Worm (Caenorhabditis elegans) whole organism, young adult: ENCODE measurements around the gene F53C11.1.

ENCODE experiments used
- B0035.1 ChIP-seq: sonication (generic microtip); optimal IDR thresholded peaks from 2 replicates; lab custom pipeline; 2016; ENCODE audit warnings: missing genetic modification characterization, mild to moderate bottlenecking, missing compliant biosample characterization, missing genotype, missing genetic modification reagents
- B0336.3 ChIP-seq: fragments of 200-800 bp; sonication (Bioruptor generic); IDR thresholded peaks from 2 replicates; pipeline ENCODE4 v1.3.6; 2022; ENCODE audit warnings: missing genetic modification characterization, missing compliant biosample characterization
- C06A6.2 ChIP-seq: fragments of 200-800 bp; sonication (Bioruptor generic); conservative IDR thresholded peaks from 2 replicates; pipeline ENCODE4 v1.3.6; 2022; ENCODE audit warnings: missing genetic modification characterization, missing compliant biosample characterization
- C17E4.6 ChIP-seq: fragments of 200-800 bp; sonication (Bioruptor generic); IDR thresholded peaks from 2 replicates; pipeline ENCODE4 v1.3.6; 2022; ENCODE audit warnings: missing genetic modification reagents, missing genetic modification characterization, missing compliant biosample characterization
- F10E7.11 ChIP-seq: sonication (generic microtip); optimal IDR thresholded peaks from 2 replicates; lab custom pipeline; 2017; ENCODE audit warnings: mild to moderate bottlenecking, missing genetic modification characterization, moderate library complexity, missing compliant biosample characterization
- F57A8.1 ChIP-seq: fragments of 200-800 bp; sonication (Bioruptor generic); optimal IDR thresholded peaks from 2 replicates; lab custom pipeline; 2018; ENCODE audit warnings: mild to moderate bottlenecking, missing genetic modification characterization, moderate library complexity, missing compliant biosample characterization
- K11D2.4 ChIP-seq: fragments of 200-800 bp; sonication (Bioruptor generic); IDR thresholded peaks from 2 replicates; pipeline ENCODE4 v1.3.6; 2022; ENCODE audit warnings: missing genetic modification reagents, missing genetic modification characterization, missing compliant biosample characterization
- K12H6.12 ChIP-seq: fragments of 200-800 bp; sonication (Bioruptor generic); optimal IDR thresholded peaks from 2 replicates; lab custom pipeline; 2018; ENCODE audit warnings: mild to moderate bottlenecking, missing genetic modification characterization, missing compliant biosample characterization
- ama-1 ChIP-seq, 3 experiments: fragments of 150-350 bp in 1 of 3; sonication (generic microtip) in 2 of 3; optimal IDR thresholded peaks; 2 replicates each; lab custom pipeline; 2014 to 2018; ENCODE audit warnings: missing biosample characterization in 2 of 3, missing genetic modification characterization in 2 of 3, missing genetic modification reagents in 2 of 3
- aptf-2 ChIP-seq: fragments of 200-800 bp; sonication (Bioruptor generic); conservative IDR thresholded peaks from 2 replicates; pipeline ENCODE4 v1.3.6; 2022; ENCODE audit warnings: missing genetic modification reagents, missing genetic modification characterization, missing compliant biosample characterization
- attf-5 ChIP-seq: fragments of 200-800 bp; sonication (Bioruptor generic); optimal IDR thresholded peaks from 2 replicates; lab custom pipeline; 2018; ENCODE audit warnings: mild to moderate bottlenecking, missing genetic modification characterization, missing compliant biosample characterization
- attf-6 ChIP-seq: fragments of 200-800 bp; sonication (Bioruptor generic); IDR thresholded peaks from 2 replicates; pipeline ENCODE4 v1.3.6; 2022; ENCODE audit warnings: missing genetic modification reagents, missing genetic modification characterization, missing compliant biosample characterization
- ceh-40 ChIP-seq: fragments of 200-800 bp; sonication (Bioruptor generic); IDR thresholded peaks from 2 replicates; pipeline ENCODE4 v1.3.6; 2022; ENCODE audit warnings: missing genetic modification characterization, missing compliant biosample characterization
- ceh-79 ChIP-seq: sonication (generic microtip); optimal IDR thresholded peaks from 2 replicates; lab custom pipeline; 2017; ENCODE audit warnings: mild to moderate bottlenecking, missing genetic modification characterization, missing compliant biosample characterization
- chd-7 ChIP-seq: sonication (generic microtip); optimal IDR thresholded peaks from 2 replicates; lab custom pipeline; 2016; ENCODE audit warnings: mild to moderate bottlenecking, missing genetic modification characterization, moderate library complexity, missing compliant biosample characterization
- dpl-1 ChIP-seq: fragments of 150-350 bp; optimal IDR thresholded peaks from 2 replicates; lab custom pipeline; 2014; ENCODE audit warnings: missing biosample characterization, missing genetic modification reagents, missing genetic modification characterization
- hrde-1 ChIP-seq: sonication (generic microtip); optimal IDR thresholded peaks from 2 replicates; lab custom pipeline; 2016; ENCODE audit warnings: missing genetic modification characterization, mild to moderate bottlenecking, missing compliant biosample characterization, moderate library complexity, missing genotype, missing genetic modification reagents, borderline replicate concordance
- let-607 ChIP-seq, 2 experiments: fragments of 200-800 bp in 1 of 2; sonication (Bioruptor generic) in 1 of 2; sonication (generic microtip) in 1 of 2; optimal IDR thresholded peaks; 2 replicates each; lab custom pipeline; 2016 to 2018; ENCODE audit warnings: mild to moderate bottlenecking in 2 of 2, missing compliant biosample characterization in 2 of 2, missing genetic modification characterization in 2 of 2, moderate library complexity in 2 of 2, missing genotype in 1 of 2
- lin-26 ChIP-seq: fragments of 200-800 bp; sonication (Bioruptor generic); IDR thresholded peaks from 2 replicates; pipeline ENCODE4 v1.3.6; 2022; ENCODE audit warnings: missing genetic modification reagents, missing genetic modification characterization, missing compliant biosample characterization
- madf-10 ChIP-seq: sonication (generic microtip); optimal IDR thresholded peaks from 2 replicates; lab custom pipeline; 2016; ENCODE audit warnings: mild to moderate bottlenecking, missing genetic modification characterization, missing compliant biosample characterization
- madf-3 ChIP-seq: fragments of 200-800 bp; sonication (Bioruptor generic); IDR thresholded peaks from 2 replicates; pipeline ENCODE4 v1.3.6; 2022; ENCODE audit warnings: missing genetic modification reagents, missing genetic modification characterization, missing compliant biosample characterization
- madf-6 ChIP-seq: fragments of 200-800 bp; sonication (Bioruptor generic); IDR thresholded peaks from 2 replicates; pipeline ENCODE4 v1.3.6; 2022; ENCODE audit warnings: missing genetic modification reagents, missing genetic modification characterization, missing compliant biosample characterization
- nfya-2 ChIP-seq: fragments of 200-800 bp; sonication (Bioruptor generic); IDR thresholded peaks from 2 replicates; pipeline ENCODE4 v1.3.6; 2022; ENCODE audit warnings: missing genetic modification reagents, missing genetic modification characterization, missing compliant biosample characterization
- nhr-80 ChIP-seq: sonication (generic microtip); optimal IDR thresholded peaks from 2 replicates; lab custom pipeline; 2016; ENCODE audit warnings: missing genetic modification characterization, missing compliant biosample characterization
- rec-8 ChIP-seq, 2 experiments: sonication (generic microtip); optimal IDR thresholded peaks; 2 replicates each; lab custom pipeline; 2016; ENCODE audit warnings: mild to moderate bottlenecking in 2 of 2, missing genetic modification characterization in 2 of 2, missing genetic modification reagents in 2 of 2, missing genotype in 2 of 2, missing biosample characterization in 1 of 2, missing compliant biosample characterization in 1 of 2, moderate library complexity in 1 of 2
- repo-1 ChIP-seq: sonication (generic microtip); optimal IDR thresholded peaks from 2 replicates; lab custom pipeline; 2017; ENCODE audit warnings: mild to moderate bottlenecking, missing genetic modification characterization, missing compliant biosample characterization
- zfh-2 ChIP-seq: fragments of 200-800 bp; sonication (Bioruptor generic); conservative IDR thresholded peaks from 2 replicates; pipeline ENCODE4 v1.3.6; 2022; ENCODE audit warnings: missing genetic modification reagents, missing genetic modification characterization, missing compliant biosample characterization
- zim-3 ChIP-seq: sonication (generic microtip); optimal IDR thresholded peaks from 2 replicates; lab custom pipeline; 2017; ENCODE audit warnings: mild to moderate bottlenecking, missing genetic modification characterization, moderate library complexity, missing compliant biosample characterization
- ztf-22 ChIP-seq: fragments of 200-800 bp; sonication (Bioruptor generic); optimal IDR thresholded peaks from 2 replicates; lab custom pipeline; 2018; ENCODE audit warnings: mild to moderate bottlenecking, missing genetic modification characterization, moderate library complexity, missing compliant biosample characterization

Gene F53C11.1

ce11 chrV:13751811-13752210, 23.8 kb upstream of the F53C11.1 start, which contains the start of gene cld-9:
Gene cld-9, minus strand, starts transcription at chrV:13751891.
- TF ChIP-seq nhr-80 (tag; lab: Kevin White, UChicago) (peak; percentile 52), C06A6.2 (GFP tag; lab: Robert Waterston, UW) (no peak)
- TF ChIP-seq, all 124 proteins: peak for 1

- no peak for TF ChIP-seq attf-6 (GFP tag; lab: Robert Waterston, UW)
- no peak for TF ChIP-seq ama-1 (optimal IDR thresholded peaks at IDR 0.05; lab: Kevin White, UChicago)
- no peak for TF ChIP-seq ama-1 (GFP tag; optimal IDR thresholded peaks at IDR 0.05; lab: Kevin White, UChicago)
- no peak for TF ChIP-seq aptf-2
- no peak for TF ChIP-seq madf-3
- no peak for TF ChIP-seq K11D2.4 (GFP tag; lab: Robert Waterston, UW)
- no peak for TF ChIP-seq ceh-40 (GFP tag; lab: Robert Waterston, UW)
- no peak for TF ChIP-seq F10E7.11 (tag; lab: Kevin White, UChicago)
- no peak for TF ChIP-seq chd-7 (tag; lab: Kevin White, UChicago)
- no peak for TF ChIP-seq hrde-1 (tag; lab: Kevin White, UChicago)
- no peak for TF ChIP-seq repo-1 (tag; lab: Kevin White, UChicago)
- no peak for TF ChIP-seq rec-8 (tag; optimal IDR thresholded peaks at IDR 0.05; lab: Kevin White, UChicago)
- TF ChIP-seq madf-6 (GFP tag; lab: Robert Waterston, UW), result no peak
- TF ChIP-seq B0336.3 (GFP tag; lab: Robert Waterston, UW), result no peak
- TF ChIP-seq F57A8.1, result no peak
Measured at ce11 chrV:13753481-13753880, 22.1 kb upstream of the F53C11.1 start, which contains the start of gene F20G2.1. Gene F20G2.1, minus strand, starts transcription at chrV:13753581.

- TF ChIP-seq ztf-22 (GFP tag; lab: Kevin White, UChicago), result no peak
- TF ChIP-seq nhr-80 (tag; lab: Kevin White, UChicago), result peak; percentile 23
Measured at ce11 chrV:13756359-13757091, 19.1 kb upstream of the F53C11.1 start, which contains the start of gene F20G2.2. Gene F20G2.2, minus strand, starts transcription at chrV:13756409.

ce11 chrV:13757349-13757748, 18.2 kb upstream of the F53C11.1 start:
- TF ChIP-seq attf-5 (GFP tag; lab: Kevin White, UChicago) (peak; percentile 20), lin-26 (no peak)

- TF ChIP-seq zfh-2, result no peak
- no peak for TF ChIP-seq zim-3 (tag; lab: Kevin White, UChicago)
- TF ChIP-seq madf-10 (tag; lab: Kevin White, UChicago), result no peak
- TF ChIP-seq dpl-1 (GFP tag; lab: Kevin White, UChicago), result no peak
- TF ChIP-seq C17E4.6, result no peak
- no peak for TF ChIP-seq K12H6.12
- TF ChIP-seq ceh-79 (tag; lab: Kevin White, UChicago), result no peak
- TF ChIP-seq let-607 (tag; optimal IDR thresholded peaks at IDR 0.05; lab: Kevin White, UChicago), result no peak
- no peak for TF ChIP-seq nfya-2 (GFP tag; lab: Robert Waterston, UW)
- no peak for TF ChIP-seq B0035.1 (tag; lab: Kevin White, UChicago)
Measured at ce11 chrV:13762426-13763127, 13.0 kb upstream of the F53C11.1 start, which contains the start of gene F20G2.6. Gene F20G2.6, plus strand, starts transcription at chrV:13763077.
